Worm (Caenorhabditis elegans) whole organism, L4 larva: ENCODE measurements around the gene gst-15.

Experiments
- ama-1 ChIP-seq: fragments of 150-350 bp; optimal IDR thresholded peaks from 2 replicates; lab custom pipeline; 2014; ENCODE audit warnings: inconsistent platforms, mixed read lengths
- dve-1 ChIP-seq: sonication (generic microtip); optimal IDR thresholded peaks from 2 replicates; lab custom pipeline; 2017; ENCODE audit warnings: antibody characterized with exemption, mild to moderate bottlenecking, missing genetic modification characterization, missing compliant biosample characterization; ENCODE audit not compliant: insufficient read depth
- egl-27 ChIP-seq: sonication (generic microtip); optimal IDR thresholded peaks from 3 replicates; lab custom pipeline; 2017; ENCODE audit warnings: missing biosample characterization, missing genetic modification reagents, missing genetic modification characterization
- lim-7 ChIP-seq: fragments of 200-800 bp; sonication (Bioruptor generic); IDR thresholded peaks from 2 replicates; pipeline ENCODE4 v1.3.6; 2022; ENCODE audit warnings: missing genetic modification characterization, missing compliant biosample characterization
- nhr-28 ChIP-seq: fragments of 150-350 bp; optimal IDR thresholded peaks from 2 replicates; lab custom pipeline; 2014; ENCODE audit warnings: missing biosample characterization, missing genetic modification characterization
- set-16 ChIP-seq: fragments of 200-800 bp; sonication (Bioruptor generic); IDR thresholded peaks from 2 replicates; pipeline ENCODE4 v1.3.6; 2022; ENCODE audit warnings: missing genetic modification reagents, missing genetic modification characterization, missing compliant biosample characterization

DNA sequence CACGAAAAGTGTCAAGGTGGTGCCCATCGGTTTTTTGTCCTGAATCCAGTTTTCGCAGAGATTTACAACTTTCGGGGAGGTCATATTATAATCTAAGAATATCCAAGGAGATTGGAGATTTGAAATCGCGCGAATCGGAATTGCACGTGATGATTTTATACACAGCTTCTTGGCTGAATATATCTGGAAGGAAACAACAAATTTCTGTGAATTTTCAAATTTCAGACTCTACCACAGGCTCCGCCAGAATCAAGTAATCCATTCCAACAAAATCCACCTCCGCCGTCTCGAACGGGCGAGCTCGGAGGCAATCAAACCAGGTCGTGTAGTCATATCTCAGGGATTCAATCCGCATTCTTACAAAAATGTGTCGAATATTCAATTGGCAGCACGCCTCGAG is 17.7 kb downstream of the gst-15 start:
- TF ChIP-seq ama-1 (lab: Kevin White, UChicago) (no peak), dve-1 (no peak), egl-27 (tag; lab: Kevin White, UChicago) (no peak), nhr-28 (tag; lab: Kevin White, UChicago) (no peak), lim-7 (no peak), set-16 (GFP tag; lab: Robert Waterston, UW) (no peak)
